Fruit fly (Drosophila melanogaster): ENCODE results near the gene Sbat.

Sbat gene

dm6 chr2L:2878859-2879258, 715 bp downstream of the Sbat start, which contains the start of gene RabGGTb (continued):
- TF ChIP-seq CG11723 (GFP tag; optimal IDR thresholded peaks at IDR 0.05): peak; percentile 24
- TF ChIP-seq ara (GFP tag; IDR thresholded peaks at IDR 0.05): peak; percentile 65; the same call in 1 of the 2 replicates
- TF ChIP-seq dmrt11E (tag; optimal IDR thresholded peaks at IDR 0.05): peak; percentile 14
- TF ChIP-seq CG6854 (GFP tag; optimal IDR thresholded peaks at IDR 0.05): peak; percentile 31
- TF ChIP-seq mld (GFP tag; IDR thresholded peaks at IDR 0.05; ENCODE audit: partially characterized antibody): no peak
- TF ChIP-seq CG33557 (GFP tag; optimal IDR thresholded peaks at IDR 0.05): no peak
- no peak for TF ChIP-seq corto (GFP tag; optimal IDR thresholded peaks at IDR 0.05)
- no peak for TF ChIP-seq CG8359 (GFP tag; optimal IDR thresholded peaks at IDR 0.05; ENCODE audit: borderline replicate concordance)
- peak; percentile 13 for TF ChIP-seq eyg (GFP tag; optimal IDR thresholded peaks at IDR 0.05)
- peak; percentile 36 for TF ChIP-seq Oli (tag; optimal IDR thresholded peaks at IDR 0.05)
- no peak for TF ChIP-seq z (GFP tag; IDR thresholded peaks at IDR 0.05)
- TF ChIP-seq mirr (GFP tag; optimal IDR thresholded peaks at IDR 0.05): peak; percentile 36
- TF ChIP-seq CG4360 (GFP tag; IDR thresholded peaks at IDR 0.05): peak; percentile 15; the same call in 1 of the 2 replicates
- peak; percentile 50; the same call in 1 of the 3 replicates for TF ChIP-seq CG11093 (GFP tag; IDR thresholded peaks at IDR 0.05)
- peak; percentile 25 for TF ChIP-seq CG2116 (GFP tag; optimal IDR thresholded peaks at IDR 0.05)
- TF ChIP-seq ind (GFP tag; optimal IDR thresholded peaks at IDR 0.05): peak; percentile 38
- TF ChIP-seq pb (GFP tag; optimal IDR thresholded peaks at IDR 0.05): no peak
- TF ChIP-seq CG18011 (GFP tag; optimal IDR thresholded peaks at IDR 0.05): peak; percentile 2
- no peak for TF ChIP-seq CG12744 (GFP tag; optimal IDR thresholded peaks at IDR 0.05)
- peak; percentile 95 for TF ChIP-seq lilli (GFP tag; optimal IDR thresholded peaks at IDR 0.05)
- TF ChIP-seq CG12299 (tag; optimal IDR thresholded peaks at IDR 0.05): peak; percentile 40
- TF ChIP-seq emc (GFP tag; optimal IDR thresholded peaks at IDR 0.05): no peak
- no peak for TF ChIP-seq C15 (GFP tag; IDR thresholded peaks at IDR 0.05)
- peak; percentile 11 for TF ChIP-seq MTF-1 (GFP tag; optimal IDR thresholded peaks at IDR 0.05; ENCODE audit: borderline replicate concordance)
- TF ChIP-seq cwo (GFP tag; optimal IDR thresholded peaks at IDR 0.05): peak; percentile 27
- TF ChIP-seq croc (GFP tag; conservative IDR thresholded peaks at IDR 0.05): no peak; the same call in 2 of the 3 replicates
- TF ChIP-seq Hmx (GFP tag; optimal IDR thresholded peaks at IDR 0.05): peak; percentile 13
- no peak for TF ChIP-seq CG17612 (GFP tag; IDR thresholded peaks at IDR 0.05)
- TF ChIP-seq crp (GFP tag; optimal IDR thresholded peaks at IDR 0.05): peak; percentile 99 to 100
- TF ChIP-seq crc (GFP tag; optimal IDR thresholded peaks at IDR 0.05): peak; percentile 26
- peak; percentile 68 to 75 for TF ChIP-seq Hr51 (GFP tag; optimal IDR thresholded peaks at IDR 0.05)
- TF ChIP-seq CG16813 (GFP tag; IDR thresholded peaks at IDR 0.05; ENCODE audit: partially characterized antibody): 0 out of 3 replicates have a peak, but pooled peaks have one; percentile 17
- peak; percentile 24 for TF ChIP-seq her (GFP tag; optimal IDR thresholded peaks at IDR 0.05)
- no peak for TF ChIP-seq Lhr (GFP tag; optimal IDR thresholded peaks at IDR 0.05)
- peak; percentile 54 for TF ChIP-seq CG17385 (GFP tag; optimal IDR thresholded peaks at IDR 0.05)
- peak; percentile 9 for TF ChIP-seq Deaf1 (tag; optimal IDR thresholded peaks at IDR 0.05)
- peak; percentile 77; the same call in 2 of the 3 replicates for TF ChIP-seq so (GFP tag; IDR thresholded peaks at IDR 0.05)
- TF ChIP-seq Oaz (GFP tag; IDR thresholded peaks at IDR 0.05): no peak
- TF ChIP-seq pnt (GFP tag; optimal IDR thresholded peaks at IDR 0.05): peak; percentile 17
- TF ChIP-seq CG4707 (GFP tag; optimal IDR thresholded peaks at IDR 0.05): no peak
- no peak for TF ChIP-seq jigr1 (GFP tag; IDR thresholded peaks at IDR 0.05)
- TF ChIP-seq Jarid2 (GFP tag; optimal IDR thresholded peaks at IDR 0.05): no peak
- no peak for TF ChIP-seq CG7357 (GFP tag; IDR thresholded peaks at IDR 0.05)
- TF ChIP-seq lab (GFP tag; optimal IDR thresholded peaks at IDR 0.05): peak; percentile 72
- no peak for TF ChIP-seq Kr (GFP tag; optimal IDR thresholded peaks at IDR 0.05)
- TF ChIP-seq kah (GFP tag; optimal IDR thresholded peaks at IDR 0.05): peak; percentile 20
- TF ChIP-seq Atf-2 (GFP tag; optimal IDR thresholded peaks at IDR 0.05): peak; percentile 51
- peak; percentile 33 for TF ChIP-seq CG4328 (GFP tag; optimal IDR thresholded peaks at IDR 0.05)
- peak; percentile 31 for TF ChIP-seq sug (tag; optimal IDR thresholded peaks at IDR 0.05)
- TF ChIP-seq CG8089 (GFP tag; optimal IDR thresholded peaks at IDR 0.05): peak; percentile 6
